Fruit fly (Drosophila melanogaster) whole organism, embryonic: Measurements from ENCODE around the gene CG9919.

Experiments
- B-H2 ChIP-seq: fragments of 200-800 bp; sonication (Bioruptor generic); optimal IDR thresholded peaks from 2 replicates; lab custom pipeline; 2018; ENCODE audit warnings: missing biosample characterization, mild to moderate bottlenecking, missing genetic modification characterization
- CG10267 ChIP-seq: fragments of 200-800 bp; sonication (Bioruptor generic); optimal IDR thresholded peaks from 2 replicates; lab custom pipeline; 2018; ENCODE audit warnings: missing biosample characterization, mild to moderate bottlenecking, missing genetic modification characterization, moderate library complexity
- CG10959 ChIP-seq: fragments of 200-800 bp; sonication (Bioruptor generic); IDR thresholded peaks from 2 replicates; pipeline ENCODE4 v1.3.6; 2022; ENCODE audit warnings: missing biosample characterization, missing genetic modification characterization
- CG11456 ChIP-seq: fragments of 200-800 bp; sonication (Bioruptor generic); IDR thresholded peaks from 3 replicates; pipeline ENCODE4 v1.3.6; 2022; ENCODE audit warnings: missing biosample characterization, missing genetic modification characterization
- CG11695 ChIP-seq: fragments of 200-800 bp; sonication (Bioruptor generic); IDR thresholded peaks from 3 replicates; pipeline ENCODE4 v1.3.6; 2022; ENCODE audit warnings: missing biosample characterization, missing genetic modification characterization
- CG13775 ChIP-seq: fragments of 200-800 bp; sonication (Bioruptor generic); optimal IDR thresholded peaks from 3 replicates; lab custom pipeline; 2017; ENCODE audit warnings: missing biosample characterization, mild to moderate bottlenecking, missing genetic modification characterization
- CG13894 ChIP-seq: fragments of 200-800 bp; sonication (Bioruptor generic); optimal IDR thresholded peaks from 3 replicates; lab custom pipeline; 2018; ENCODE audit warnings: missing biosample characterization, mild to moderate bottlenecking, missing genetic modification characterization, moderate library complexity
- CG14441 ChIP-seq: fragments of 200-800 bp; sonication (Bioruptor generic); IDR thresholded peaks from 2 replicates; pipeline ENCODE4 v1.3.6; 2022; ENCODE audit warnings: missing biosample characterization, missing genetic modification characterization
- CG16813 ChIP-seq: fragments of 200-800 bp; sonication (Bioruptor generic); IDR thresholded peaks from 3 replicates; pipeline ENCODE4 v1.3.6; 2022; ENCODE audit warnings: missing biosample characterization, missing genetic modification characterization; ENCODE audit not compliant: partially characterized antibody
- CG16863 ChIP-seq: fragments of 200-800 bp; sonication (Bioruptor generic); optimal IDR thresholded peaks from 3 replicates; lab custom pipeline; 2016; ENCODE audit warnings: missing biosample characterization, missing genetic modification characterization
- CG4424 ChIP-seq: fragments of 200-800 bp; sonication (Bioruptor generic); optimal IDR thresholded peaks from 3 replicates; lab custom pipeline; 2016; ENCODE audit warnings: missing biosample characterization, missing genetic modification characterization
- CG4617 ChIP-seq: fragments of 200-800 bp; sonication (Bioruptor generic); optimal IDR thresholded peaks from 3 replicates; lab custom pipeline; 2016; ENCODE audit warnings: missing biosample characterization, missing genetic modification characterization, borderline replicate concordance
- CG4854 ChIP-seq: fragments of 200-800 bp; sonication (Bioruptor generic); optimal IDR thresholded peaks from 2 replicates; lab custom pipeline; 2016; ENCODE audit warnings: missing biosample characterization, missing genetic modification characterization, inconsistent platforms
- CG7839 ChIP-seq: fragments of 200-800 bp; sonication (Bioruptor generic); optimal IDR thresholded peaks from 3 replicates; lab custom pipeline; 2018; ENCODE audit warnings: missing biosample characterization, mild to moderate bottlenecking, missing genetic modification characterization, moderate library complexity
- CG8281 ChIP-seq: fragments of 200-800 bp; sonication (Bioruptor generic); optimal IDR thresholded peaks from 2 replicates; lab custom pipeline; 2018; ENCODE audit warnings: missing biosample characterization, mild to moderate bottlenecking, missing genetic modification characterization, moderate library complexity
- CG9876 ChIP-seq: fragments of 200-800 bp; sonication (Bioruptor generic); optimal IDR thresholded peaks from 2 replicates; lab custom pipeline; 2016; ENCODE audit warnings: missing biosample characterization, missing genetic modification characterization
- Dek ChIP-seq: fragments of 200-800 bp; sonication (Bioruptor generic); optimal IDR thresholded peaks from 3 replicates; lab custom pipeline; 2019; ENCODE audit warnings: missing biosample characterization, mild to moderate bottlenecking, missing genetic modification characterization, moderate library complexity
- Drgx ChIP-seq: fragments of 200-800 bp; sonication (Bioruptor generic); IDR thresholded peaks from 2 replicates; pipeline ENCODE4 v1.3.6; 2022; ENCODE audit warnings: missing biosample characterization, missing genetic modification characterization
- Eip74EF ChIP-seq, 2 experiments: fragments of 200-800 bp in 1 of 2; fragments of >200 bp in 1 of 2; sonication (Bioruptor generic) in 1 of 2; optimal IDR thresholded peaks; 2 replicates each; lab custom pipeline; 2017 to 2019; ENCODE audit warnings: missing biosample characterization in 2 of 2, missing genetic modification characterization in 2 of 2, mild to moderate bottlenecking in 1 of 2, moderate library complexity in 1 of 2
- Gug ChIP-seq: fragments of 200-800 bp; sonication (Bioruptor generic); IDR thresholded peaks from 4 replicates; pipeline ENCODE4 v1.3.6; 2022; ENCODE audit warnings: missing biosample characterization, missing genetic modification characterization
- Hey ChIP-seq: fragments of 200-800 bp; sonication (Bioruptor generic); optimal IDR thresholded peaks from 3 replicates; lab custom pipeline; 2018; ENCODE audit warnings: missing biosample characterization, mild to moderate bottlenecking, missing genetic modification characterization
- Hmr ChIP-seq: fragments of 200-800 bp; sonication (Bioruptor generic); optimal IDR thresholded peaks from 3 replicates; lab custom pipeline; 2017; ENCODE audit warnings: mild to moderate bottlenecking, missing biosample characterization, missing genetic modification reagents, missing genetic modification characterization
- NK7.1 ChIP-seq: fragments of 200-800 bp; sonication (Bioruptor generic); optimal IDR thresholded peaks from 3 replicates; lab custom pipeline; 2016; ENCODE audit warnings: missing biosample characterization, missing genetic modification characterization
- Nf-YB ChIP-seq: fragments of 200-800 bp; sonication (Bioruptor generic); optimal IDR thresholded peaks from 3 replicates; lab custom pipeline; 2019; ENCODE audit warnings: missing biosample characterization, mild to moderate bottlenecking, missing genetic modification characterization, moderate library complexity
- Ptx1 ChIP-seq: fragments of 200-800 bp; sonication (Bioruptor generic); IDR thresholded peaks from 2 replicates; pipeline ENCODE4 v1.3.6; 2022; ENCODE audit warnings: missing biosample characterization, missing genetic modification characterization
- Rx ChIP-seq: fragments of 200-800 bp; sonication (Bioruptor generic); IDR thresholded peaks from 2 replicates; pipeline ENCODE4 v1.3.6; 2022; ENCODE audit warnings: missing biosample characterization, missing genetic modification characterization
- Side ChIP-seq: fragments of 200-800 bp; sonication (Bioruptor generic); optimal IDR thresholded peaks from 2 replicates; lab custom pipeline; 2016; ENCODE audit warnings: missing biosample characterization, missing genetic modification characterization
- Sox102F ChIP-seq: fragments of 200-800 bp; sonication (Bioruptor generic); optimal IDR thresholded peaks from 2 replicates; lab custom pipeline; 2018; ENCODE audit warnings: missing biosample characterization, mild to moderate bottlenecking, missing genetic modification characterization, moderate library complexity
- Tbp ChIP-seq: fragments of >200 bp; optimal IDR thresholded peaks from 2 replicates; lab custom pipeline; 2018; ENCODE audit warnings: missing biosample characterization, missing genetic modification characterization
- ash1 ChIP-seq: fragments of 200-800 bp; sonication (Bioruptor generic); optimal IDR thresholded peaks from 2 replicates; lab custom pipeline; 2018; ENCODE audit warnings: missing biosample characterization, mild to moderate bottlenecking, missing genetic modification characterization
- ci ChIP-seq: fragments of 200-800 bp; sonication (Bioruptor generic); IDR thresholded peaks from 3 replicates; pipeline ENCODE4 v1.3.6; 2022; ENCODE audit warnings: missing biosample characterization, missing genetic modification characterization
- dmrt99B ChIP-seq: fragments of 200-800 bp; sonication (Bioruptor generic); optimal IDR thresholded peaks from 2 replicates; lab custom pipeline; 2018; ENCODE audit warnings: missing biosample characterization, mild to moderate bottlenecking, missing genetic modification characterization, moderate library complexity
- exex ChIP-seq: fragments of 200-800 bp; sonication (Bioruptor generic); optimal IDR thresholded peaks from 4 replicates; lab custom pipeline; 2018; ENCODE audit warnings: missing biosample characterization, mild to moderate bottlenecking, missing genetic modification characterization, moderate library complexity
- fd96Cb ChIP-seq: fragments of 200-800 bp; sonication (Bioruptor generic); optimal IDR thresholded peaks from 2 replicates; lab custom pipeline; 2018; ENCODE audit warnings: missing biosample characterization, mild to moderate bottlenecking, missing genetic modification characterization, moderate library complexity
- ftz-f1 ChIP-seq: fragments of 200-800 bp; sonication (Bioruptor generic); optimal IDR thresholded peaks from 2 replicates; lab custom pipeline; 2016; ENCODE audit warnings: missing biosample characterization, missing genetic modification characterization
- fu2 ChIP-seq: fragments of 200-800 bp; sonication (Bioruptor generic); optimal IDR thresholded peaks from 2 replicates; lab custom pipeline; 2016; ENCODE audit warnings: missing biosample characterization, missing genetic modification characterization
- gce ChIP-seq: fragments of 200-800 bp; sonication (Bioruptor generic); IDR thresholded peaks from 3 replicates; pipeline ENCODE4 v1.3.6; 2022; ENCODE audit warnings: missing biosample characterization, missing genetic modification characterization
- gcm2 ChIP-seq: fragments of 200-800 bp; sonication (Bioruptor generic); optimal IDR thresholded peaks from 2 replicates; lab custom pipeline; 2016; ENCODE audit warnings: missing biosample characterization, missing genetic modification characterization
- lmd ChIP-seq: fragments of 200-800 bp; sonication (Bioruptor generic); IDR thresholded peaks from 2 replicates; pipeline ENCODE4 v1.3.6; 2022; ENCODE audit warnings: missing biosample characterization, missing genetic modification characterization
- mld ChIP-seq: fragments of 200-800 bp; sonication (Bioruptor generic); IDR thresholded peaks from 3 replicates; pipeline ENCODE4 v1.3.6; 2022; ENCODE audit warnings: missing biosample characterization, missing genetic modification characterization; ENCODE audit not compliant: partially characterized antibody
- pan ChIP-seq, 4 experiments: fragments of >200 bp in 3 of 4; fragments of 200-800 bp in 1 of 4; sonication (Bioruptor generic) in 1 of 4; optimal IDR thresholded peaks in 3 of 4; IDR thresholded peaks in 1 of 4; 2 replicates each; pipeline versions ENCODE4 v1.3.6 to Lab custom; 2017 to 2022; ENCODE audit warnings: missing biosample characterization in 2 of 4, missing genetic modification characterization in 2 of 4, mixed read lengths in 1 of 4
- pho ChIP-seq: fragments of 200-800 bp; sonication (Bioruptor generic); optimal IDR thresholded peaks from 2 replicates; lab custom pipeline; 2016; ENCODE audit warnings: missing biosample characterization, missing genetic modification characterization
- shn ChIP-seq: fragments of 200-800 bp; sonication (Bioruptor generic); optimal IDR thresholded peaks from 3 replicates; lab custom pipeline; 2016; ENCODE audit warnings: missing biosample characterization, missing genetic modification characterization
- sqz ChIP-seq: fragments of 200-800 bp; sonication (Bioruptor generic); optimal IDR thresholded peaks from 3 replicates; lab custom pipeline; 2018; ENCODE audit warnings: missing biosample characterization, mild to moderate bottlenecking, missing genetic modification characterization
- ssp ChIP-seq: fragments of 200-800 bp; sonication (Bioruptor generic); IDR thresholded peaks from 2 replicates; pipeline ENCODE4 v1.3.6; 2022; ENCODE audit warnings: missing biosample characterization, missing genetic modification characterization
- tin ChIP-seq: fragments of 200-800 bp; sonication (Bioruptor generic); optimal IDR thresholded peaks from 3 replicates; lab custom pipeline; 2016; ENCODE audit warnings: missing biosample characterization, missing genetic modification characterization
- toy ChIP-seq: fragments of 200-800 bp; sonication (Bioruptor generic); IDR thresholded peaks from 2 replicates; pipeline ENCODE4 v1.3.6; 2022; ENCODE audit warnings: missing biosample characterization, missing genetic modification characterization
- tup ChIP-seq: fragments of 200-800 bp; sonication (Bioruptor generic); optimal IDR thresholded peaks from 2 replicates; lab custom pipeline; 2016; ENCODE audit warnings: missing biosample characterization, mild to moderate bottlenecking, missing genetic modification characterization, moderate library complexity
- z ChIP-seq: fragments of 200-800 bp; sonication (Bioruptor generic); IDR thresholded peaks from 3 replicates; pipeline ENCODE4 v1.3.6; 2022; ENCODE audit warnings: missing biosample characterization, missing genetic modification characterization
- zf30C ChIP-seq: fragments of 200-800 bp; sonication (Bioruptor generic); optimal IDR thresholded peaks from 3 replicates; lab custom pipeline; 2018; ENCODE audit warnings: missing biosample characterization, mild to moderate bottlenecking, missing genetic modification characterization

CG9919 gene

DNA sequence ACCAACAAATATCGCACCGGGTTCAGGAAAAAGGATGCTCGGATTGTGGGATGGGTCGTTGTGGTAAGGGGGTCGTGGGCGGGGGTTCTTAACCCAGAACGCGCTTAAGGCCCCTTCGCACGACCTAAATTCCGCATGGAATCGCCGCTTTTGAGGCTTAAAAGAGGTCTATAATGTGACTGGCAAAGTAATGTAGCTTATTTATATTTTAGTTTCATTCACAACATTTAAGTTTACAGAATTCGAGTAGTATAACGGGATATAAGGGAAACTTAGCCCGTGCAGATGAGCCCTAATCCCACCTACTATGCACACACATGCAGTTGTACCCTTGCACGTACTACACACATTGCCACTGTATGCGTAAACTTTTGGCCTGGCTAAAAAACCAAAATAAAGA lies 51.8 kb downstream of the CG9919 start (continued):
- TF ChIP-seq CG13775 (peak; percentile 83), fu2 (GFP tag; lab: Kevin White, UChicago) (no peak), toy (GFP tag; lab: Robert Waterston, UW) (peak; percentile 50; the same call in 1 of the 2 replicates), gcm2 (GFP tag; lab: Kevin White, UChicago) (no peak), Hey (tag; lab: Kevin White, UChicago) (peak; percentile 61), Drgx (GFP tag; lab: Robert Waterston, UW) (peak; percentile 87), Hmr (peak; percentile 83), CG16813 (GFP tag; lab: Robert Waterston, UW) (no peak), fd96Cb (tag; lab: Kevin White, UChicago) (peak; percentile 80), zf30C (no peak), Eip74EF (GFP tag; optimal IDR thresholded peaks at IDR 0.05; lab: Kevin White, UChicago) (peak in 1 of 2 experiments; percentile 79), Sox102F (GFP tag; lab: Kevin White, UChicago) (peak; percentile 83), pan (optimal IDR thresholded peaks at IDR 0.05; lab: Kevin White, UChicago) (no peak), pan (GFP tag; optimal IDR thresholded peaks at IDR 0.05 in 1 of 2, IDR thresholded peaks at IDR 0.05 in 1 of 2) (peak in 1 of 2 experiments; percentile 86), CG4854 (GFP tag; lab: Kevin White, UChicago) (no peak), Gug (GFP tag; lab: Robert Waterston, UW) (peak; percentile 76), tin (peak; percentile 80), CG11695 (GFP tag; lab: Robert Waterston, UW) (peak; percentile 85), ftz-f1 (GFP tag; lab: Kevin White, UChicago) (no peak), CG16863 (GFP tag; lab: Kevin White, UChicago) (peak; percentile 75), ssp (GFP tag; lab: Robert Waterston, UW) (peak; percentile 29), dmrt99B (peak; percentile 87), Side (GFP tag; lab: Kevin White, UChicago) (peak; percentile 31), Tbp (GFP tag; lab: Kevin White, UChicago) (no peak), CG4617 (GFP tag; lab: Kevin White, UChicago) (peak; percentile 9), Ptx1 (GFP tag; lab: Robert Waterston, UW) (peak; percentile 67), Rx (GFP tag; lab: Robert Waterston, UW) (peak; percentile 82), NK7.1 (no peak), shn (GFP tag; lab: Kevin White, UChicago) (peak; percentile 23), sqz (peak; percentile 77), CG4424 (GFP tag; lab: Kevin White, UChicago) (peak; percentile 81), CG9876 (no peak), mld (GFP tag; lab: Robert Waterston, UW) (no peak), CG13894 (tag; lab: Kevin White, UChicago) (peak; percentile 67), B-H2 (GFP tag; lab: Kevin White, UChicago) (peak; percentile 83), gce (GFP tag; lab: Robert Waterston, UW) (peak; percentile 84), CG10959 (GFP tag; lab: Robert Waterston, UW) (peak; percentile 78), ci (GFP tag; lab: Robert Waterston, UW) (peak; percentile 95), exex (peak; percentile 34), CG8281 (tag; lab: Kevin White, UChicago) (peak; percentile 71), Nf-YB (peak; percentile 72), z (GFP tag; lab: Robert Waterston, UW) (no peak), pho (GFP tag; lab: Kevin White, UChicago) (no peak), ash1 (GFP tag; lab: Kevin White, UChicago) (no peak), CG7839 (tag; lab: Kevin White, UChicago) (peak; percentile 88), CG10267 (tag; lab: Kevin White, UChicago) (peak; percentile 82), tup (GFP tag; lab: Kevin White, UChicago) (peak; percentile 21), CG14441 (GFP tag; lab: Robert Waterston, UW) (peak; percentile 81), Dek (tag; lab: Kevin White, UChicago) (peak; percentile 61), CG11456 (GFP tag; lab: Robert Waterston, UW) (peak; percentile 80), lmd (GFP tag; lab: Robert Waterston, UW) (peak; percentile 79)
